Fruit fly (Drosophila melanogaster) whole organism, embryonic: Measurements from ENCODE around the gene vas.

Experiments
- CG10274 ChIP-seq: fragments of 200-800 bp; sonication (Bioruptor generic); optimal IDR thresholded peaks from 3 replicates; lab custom pipeline; 2017; ENCODE audit warnings: missing biosample characterization, mild to moderate bottlenecking, missing genetic modification characterization
- CG10321 ChIP-seq: fragments of 200-800 bp; sonication (Bioruptor generic); IDR thresholded peaks from 2 replicates; pipeline ENCODE4 v1.3.6; 2022; ENCODE audit warnings: missing biosample characterization, missing genetic modification characterization
- CG10979 ChIP-seq: fragments of 200-800 bp; sonication (Bioruptor generic); optimal IDR thresholded peaks from 2 replicates; lab custom pipeline; 2018; ENCODE audit warnings: missing biosample characterization, mild to moderate bottlenecking, missing genetic modification characterization, moderate library complexity
- CG11696 ChIP-seq: fragments of 200-800 bp; sonication (Bioruptor generic); IDR thresholded peaks from 2 replicates; pipeline ENCODE4 v1.3.6; 2022; ENCODE audit warnings: missing biosample characterization, missing genetic modification characterization
- CG12659 ChIP-seq: fragments of 200-800 bp; sonication (Bioruptor generic); optimal IDR thresholded peaks from 3 replicates; lab custom pipeline; 2017; ENCODE audit warnings: mild to moderate bottlenecking, missing biosample characterization, missing genetic modification reagents, missing genetic modification characterization
- CG13296 ChIP-seq: fragments of 200-800 bp; sonication (Bioruptor generic); optimal IDR thresholded peaks from 3 replicates; lab custom pipeline; 2018; ENCODE audit warnings: missing biosample characterization, mild to moderate bottlenecking, missing genetic modification characterization
- CG13894 ChIP-seq: fragments of 200-800 bp; sonication (Bioruptor generic); optimal IDR thresholded peaks from 3 replicates; lab custom pipeline; 2018; ENCODE audit warnings: missing biosample characterization, mild to moderate bottlenecking, missing genetic modification characterization, moderate library complexity
- CG15269 ChIP-seq: fragments of 200-800 bp; sonication (Bioruptor generic); optimal IDR thresholded peaks from 2 replicates; lab custom pipeline; 2018; ENCODE audit warnings: missing biosample characterization, mild to moderate bottlenecking, missing genetic modification characterization, moderate library complexity
- CG15479 ChIP-seq: fragments of 200-800 bp; sonication (Bioruptor generic); optimal IDR thresholded peaks from 3 replicates; lab custom pipeline; 2019; ENCODE audit warnings: missing biosample characterization, mild to moderate bottlenecking, missing genetic modification characterization, moderate library complexity
- CG17328 ChIP-seq: fragments of 200-800 bp; sonication (Bioruptor generic); IDR thresholded peaks from 2 replicates; pipeline ENCODE4 v1.3.6; 2022; ENCODE audit warnings: missing biosample characterization, missing genetic modification characterization
- CG17359 ChIP-seq: fragments of 200-800 bp; sonication (Bioruptor generic); optimal IDR thresholded peaks from 3 replicates; lab custom pipeline; 2018; ENCODE audit warnings: missing biosample characterization, mild to moderate bottlenecking, missing genetic modification characterization, moderate library complexity
- CG1832 ChIP-seq: fragments of 200-800 bp; sonication (Bioruptor generic); optimal IDR thresholded peaks from 2 replicates; lab custom pipeline; 2017; ENCODE audit warnings: missing biosample characterization, mild to moderate bottlenecking, missing genetic modification characterization, inconsistent platforms
- CG2120 ChIP-seq: fragments of 200-800 bp; sonication (Bioruptor generic); optimal IDR thresholded peaks from 3 replicates; lab custom pipeline; 2016; ENCODE audit warnings: missing biosample characterization, missing genetic modification characterization
- CG3065 ChIP-seq: fragments of 200-800 bp; sonication (Bioruptor generic); optimal IDR thresholded peaks from 2 replicates; lab custom pipeline; 2016; ENCODE audit warnings: missing biosample characterization, missing genetic modification characterization
- CG4854 ChIP-seq: fragments of 200-800 bp; sonication (Bioruptor generic); optimal IDR thresholded peaks from 2 replicates; lab custom pipeline; 2016; ENCODE audit warnings: missing biosample characterization, missing genetic modification characterization, inconsistent platforms
- CG5245 ChIP-seq: fragments of 200-800 bp; sonication (Bioruptor generic); optimal IDR thresholded peaks from 3 replicates; lab custom pipeline; 2016; ENCODE audit warnings: missing biosample characterization, missing genetic modification characterization
- CG6683 ChIP-seq: fragments of 200-800 bp; sonication (Bioruptor generic); optimal IDR thresholded peaks from 2 replicates; lab custom pipeline; 2017; ENCODE audit warnings: missing biosample characterization, mild to moderate bottlenecking, missing genetic modification characterization, missing genetic modification reagents
- CG7372 ChIP-seq: fragments of 200-800 bp; sonication (Bioruptor generic); IDR thresholded peaks from 2 replicates; pipeline ENCODE4 v1.3.6; 2022; ENCODE audit warnings: missing biosample characterization, missing genetic modification characterization
- CG8478 ChIP-seq: fragments of >200 bp; optimal IDR thresholded peaks from 2 replicates; lab custom pipeline; 2018
- CG9215 ChIP-seq: fragments of 200-800 bp; sonication (Bioruptor generic); IDR thresholded peaks from 2 replicates; pipeline ENCODE4 v1.3.6; 2022; ENCODE audit warnings: missing biosample characterization, missing genetic modification characterization
- Deaf1 ChIP-seq: fragments of 200-800 bp; optimal IDR thresholded peaks from 3 replicates; lab custom pipeline; 2019; ENCODE audit warnings: missing biosample characterization, mild to moderate bottlenecking, missing genetic modification characterization, moderate library complexity
- Ets65A ChIP-seq: fragments of 200-800 bp; sonication (Bioruptor generic); peaks from one replicate; lab custom pipeline; 2016; ENCODE audit warnings: missing biosample characterization, missing genetic modification characterization
- Gsc ChIP-seq: fragments of 200-800 bp; sonication (Bioruptor generic); IDR thresholded peaks from 2 replicates; pipeline ENCODE4 v1.3.6; 2022; ENCODE audit warnings: missing biosample characterization, missing genetic modification characterization
- Hmr ChIP-seq: fragments of 200-800 bp; sonication (Bioruptor generic); optimal IDR thresholded peaks from 3 replicates; lab custom pipeline; 2017; ENCODE audit warnings: mild to moderate bottlenecking, missing biosample characterization, missing genetic modification reagents, missing genetic modification characterization
- Hr51 ChIP-seq, 2 experiments: fragments of 200-800 bp; sonication (Bioruptor generic); optimal IDR thresholded peaks; 2 replicates in 1 of 2; 3 replicates in 1 of 2; lab custom pipeline; 2016 to 2018; ENCODE audit warnings: missing biosample characterization in 2 of 2, missing genetic modification characterization in 2 of 2, mild to moderate bottlenecking in 1 of 2, moderate library complexity in 1 of 2
- Hsf ChIP-seq: fragments of 200-800 bp; sonication (Bioruptor generic); optimal IDR thresholded peaks from 3 replicates; lab custom pipeline; 2016; ENCODE audit warnings: missing biosample characterization, missing genetic modification characterization
- Sin3A ChIP-seq: fragments of >200 bp; optimal IDR thresholded peaks from 2 replicates; lab custom pipeline; 2018
- Six4 ChIP-seq: fragments of 200-800 bp; sonication (Bioruptor generic); optimal IDR thresholded peaks from 2 replicates; lab custom pipeline; 2016; ENCODE audit warnings: missing biosample characterization, missing genetic modification characterization
- Trl ChIP-seq, 3 experiments: fragments of >200 bp in 2 of 3; fragments of 200-800 bp in 1 of 3; sonication (Bioruptor generic) in 1 of 3; optimal IDR thresholded peaks; 2 replicates in 1 of 3; 3 replicates in 2 of 3; lab custom pipeline; 2016 to 2017; ENCODE audit warnings: missing biosample characterization in 1 of 3, missing genetic modification characterization in 1 of 3
- abd-A ChIP-seq: fragments of 200-800 bp; sonication (Bioruptor generic); optimal IDR thresholded peaks from 3 replicates; lab custom pipeline; 2019; ENCODE audit warnings: missing biosample characterization, mild to moderate bottlenecking, missing genetic modification characterization, moderate library complexity
- az2 ChIP-seq: fragments of 200-800 bp; sonication (Bioruptor generic); optimal IDR thresholded peaks from 3 replicates; lab custom pipeline; 2016; ENCODE audit warnings: missing biosample characterization, missing genetic modification characterization
- cad ChIP-seq: fragments of >200 bp; optimal IDR thresholded peaks from 2 replicates; lab custom pipeline; 2017; ENCODE audit warnings: missing biosample characterization, missing genetic modification characterization
- cg ChIP-seq: fragments of 200-800 bp; sonication (Bioruptor generic); optimal IDR thresholded peaks from 3 replicates; lab custom pipeline; 2019; ENCODE audit warnings: missing biosample characterization, mild to moderate bottlenecking, missing genetic modification characterization, moderate library complexity
- ci ChIP-seq: fragments of 200-800 bp; sonication (Bioruptor generic); IDR thresholded peaks from 3 replicates; pipeline ENCODE4 v1.3.6; 2022; ENCODE audit warnings: missing biosample characterization, missing genetic modification characterization
- da ChIP-seq: fragments of 200-800 bp; sonication (Bioruptor generic); optimal IDR thresholded peaks from 2 replicates; lab custom pipeline; 2016; ENCODE audit warnings: missing biosample characterization, missing genetic modification characterization
- exex ChIP-seq: fragments of 200-800 bp; sonication (Bioruptor generic); optimal IDR thresholded peaks from 4 replicates; lab custom pipeline; 2018; ENCODE audit warnings: missing biosample characterization, mild to moderate bottlenecking, missing genetic modification characterization, moderate library complexity
- ind ChIP-seq: fragments of 200-800 bp; sonication (Bioruptor generic); optimal IDR thresholded peaks from 3 replicates; lab custom pipeline; 2016; ENCODE audit warnings: missing biosample characterization, missing genetic modification characterization
- phol ChIP-seq: fragments of 200-800 bp; sonication (Bioruptor generic); optimal IDR thresholded peaks from 3 replicates; lab custom pipeline; 2018; ENCODE audit warnings: missing biosample characterization, mild to moderate bottlenecking, missing genetic modification characterization, moderate library complexity
- pita ChIP-seq: fragments of 200-800 bp; sonication (Bioruptor generic); optimal IDR thresholded peaks from 2 replicates; lab custom pipeline; 2017; ENCODE audit warnings: missing biosample characterization, mild to moderate bottlenecking, missing genetic modification characterization
- prd ChIP-seq, 3 experiments: fragments of >200 bp in 2 of 3; fragments of 200-800 bp in 1 of 3; sonication (Bioruptor generic) in 1 of 3; optimal IDR thresholded peaks in 2 of 3; IDR thresholded peaks in 1 of 3; 2 replicates in 2 of 3; 3 replicates in 1 of 3; pipeline versions ENCODE4 v1.3.6 to Lab custom; 2017 to 2022; ENCODE audit warnings: missing biosample characterization in 1 of 3, missing genetic modification characterization in 1 of 3
- scrt ChIP-seq: fragments of 200-800 bp; sonication (Bioruptor generic); optimal IDR thresholded peaks from 2 replicates; lab custom pipeline; 2018; ENCODE audit warnings: missing biosample characterization, mild to moderate bottlenecking, missing genetic modification characterization, moderate library complexity
- sd ChIP-seq: fragments of 200-800 bp; sonication (Bioruptor generic); optimal IDR thresholded peaks from 3 replicates; lab custom pipeline; 2018; ENCODE audit warnings: missing biosample characterization, mild to moderate bottlenecking, missing genetic modification characterization, moderate library complexity
- tin ChIP-seq: fragments of 200-800 bp; sonication (Bioruptor generic); optimal IDR thresholded peaks from 3 replicates; lab custom pipeline; 2016; ENCODE audit warnings: missing biosample characterization, missing genetic modification characterization
- tll ChIP-seq, 2 experiments: fragments of 200-800 bp in 1 of 2; fragments of >200 bp in 1 of 2; sonication (Bioruptor generic) in 1 of 2; optimal IDR thresholded peaks; 2 replicates each; lab custom pipeline; 2017 to 2019; ENCODE audit warnings: missing biosample characterization in 2 of 2, missing genetic modification characterization in 2 of 2, mild to moderate bottlenecking in 1 of 2, moderate library complexity in 1 of 2
- unc-4 ChIP-seq: fragments of 200-800 bp; sonication (Bioruptor generic); IDR thresholded peaks from 2 replicates; pipeline ENCODE4 v1.3.6; 2022; ENCODE audit warnings: missing biosample characterization, missing genetic modification characterization; ENCODE audit not compliant: partially characterized antibody
- vfl ChIP-seq: fragments of 200-800 bp; sonication (Bioruptor generic); optimal IDR thresholded peaks from 2 replicates; lab custom pipeline; 2016; ENCODE audit warnings: missing biosample characterization, missing genetic modification characterization
- z ChIP-seq: fragments of 200-800 bp; sonication (Bioruptor generic); IDR thresholded peaks from 3 replicates; pipeline ENCODE4 v1.3.6; 2022; ENCODE audit warnings: missing biosample characterization, missing genetic modification characterization
- zen ChIP-seq: fragments of 200-800 bp; sonication (Bioruptor generic); optimal IDR thresholded peaks from 3 replicates; lab custom pipeline; 2018; ENCODE audit warnings: missing biosample characterization, mild to moderate bottlenecking, missing genetic modification characterization, moderate library complexity

The vas gene

dm6 chr2L:15013523-15013922, 47.9 kb upstream of the vas start:
- TF ChIP-seq zen (tag; lab: Kevin White, UChicago) (peak; percentile 78), Trl (optimal IDR thresholded peaks at IDR 0.05; lab: Kevin White, UChicago) (peak; percentile 44 to 67), Trl (GFP tag; optimal IDR thresholded peaks at IDR 0.05; lab: Kevin White, UChicago) (no peak), unc-4 (GFP tag; lab: Robert Waterston, UW) (no peak), CG7372 (GFP tag; lab: Robert Waterston, UW) (0 out of 2 replicates have a peak, but pooled peaks have one; percentile 14), tin (GFP tag; lab: Kevin White, UChicago) (no peak), prd (optimal IDR thresholded peaks at IDR 0.05; lab: Kevin White, UChicago) (no peak), prd (GFP tag; IDR thresholded peaks at IDR 0.05; lab: Robert Waterston, UW) (0 out of 3 replicates have a peak, but pooled peaks have one; percentile 23), Ets65A (peak; percentile 22), ci (0 out of 3 replicates have a peak, but pooled peaks have one; percentile 23), tll (GFP tag; optimal IDR thresholded peaks at IDR 0.05; lab: Kevin White, UChicago) (peak in 1 of 2 experiments; percentile 83), CG15479 (GFP tag; lab: Kevin White, UChicago) (peak; percentile 55), sd (peak; percentile 4), CG17359 (tag; lab: Kevin White, UChicago) (no peak), cad (GFP tag; lab: Kevin White, UChicago) (peak; percentile 80), CG1832 (peak; percentile 10), phol (tag; lab: Kevin White, UChicago) (peak; percentile 7), CG5245 (GFP tag; lab: Kevin White, UChicago) (no peak), cg (peak; percentile 47), CG17328 (GFP tag; lab: Robert Waterston, UW) (0 out of 2 replicates have a peak, but pooled peaks have one; percentile 10), scrt (GFP tag; lab: Kevin White, UChicago) (peak; percentile 0), exex (tag; lab: Kevin White, UChicago) (no peak), CG10979 (tag; lab: Kevin White, UChicago) (peak; percentile 12), CG9215 (no peak), CG10274 (GFP tag; lab: Kevin White, UChicago) (no peak), az2 (GFP tag; lab: Kevin White, UChicago) (no peak), abd-A (tag; lab: Kevin White, UChicago) (peak; percentile 34), CG12659 (GFP tag; lab: Kevin White, UChicago) (no peak), CG10321 (GFP tag; lab: Robert Waterston, UW) (0 out of 2 replicates have a peak, but pooled peaks have one; percentile 28)

- TF ChIP-seq CG13296 (no peak), CG13894 (peak; percentile 3), Hr51 (GFP tag; optimal IDR thresholded peaks at IDR 0.05; lab: Kevin White, UChicago) (peak in 1 of 2 experiments; percentile 58), Hmr (GFP tag; lab: Kevin White, UChicago) (peak; percentile 12), Deaf1 (peak; percentile 65), CG15269 (tag; lab: Kevin White, UChicago) (no peak), CG2120 (GFP tag; lab: Kevin White, UChicago) (no peak), abd-A (tag; lab: Kevin White, UChicago) (peak; percentile 66), CG11696 (GFP tag; lab: Robert Waterston, UW) (no peak)
Observed at dm6 chr2L:15016031-15016430, 45.4 kb upstream of the vas start, which contains the start of gene GABA-B-R1. TSS of gene GABA-B-R1 (plus strand) at chr2L:15016331.

dm6 chr2L:15026582-15026981, 34.9 kb upstream of the vas start, which contains the start of gene CG33310:
TSS of gene CG33310 (plus strand) at chr2L:15026882.
- no peak for TF ChIP-seq z (GFP tag; lab: Robert Waterston, UW)
- TF ChIP-seq pita (GFP tag; lab: Kevin White, UChicago), result no peak
- TF ChIP-seq vfl, result no peak
- TF ChIP-seq Hsf (GFP tag; lab: Kevin White, UChicago), result no peak
- no peak for TF ChIP-seq cad (GFP tag; lab: Kevin White, UChicago)
- TF ChIP-seq ind, result no peak
- no peak for TF ChIP-seq CG6683 (GFP tag; lab: Kevin White, UChicago)
- no peak for TF ChIP-seq CG10979 (tag; lab: Kevin White, UChicago)
- no peak for TF ChIP-seq da (GFP tag; lab: Kevin White, UChicago)
- no peak for TF ChIP-seq CG8478
- TF ChIP-seq CG3065 (GFP tag; lab: Kevin White, UChicago), result no peak
- TF ChIP-seq Gsc (GFP tag; lab: Robert Waterston, UW), result no peak
- no peak for TF ChIP-seq Sin3A (lab: Kevin White, UChicago)
- no peak for TF ChIP-seq Six4 (GFP tag; lab: Kevin White, UChicago)
- TF ChIP-seq CG4854, result no peak
